Worm (Caenorhabditis elegans) whole organism, midembryonic: Measurements from ENCODE around the gene ZK546.19.

Experiments
- flt-1 ChIP-seq: fragments of 200-800 bp; sonication (Bioruptor generic); IDR thresholded peaks from 2 replicates; pipeline ENCODE4 v1.3.6; 2022; ENCODE audit warnings: missing genetic modification characterization, missing compliant biosample characterization
- tab-1 ChIP-seq: fragments of 200-800 bp; sonication (Bioruptor generic); IDR thresholded peaks from 2 replicates; pipeline ENCODE4 v1.3.6; 2022; ENCODE audit warnings: missing genetic modification characterization, missing compliant biosample characterization

- TF ChIP-seq tab-1 (GFP tag; lab: Robert Waterston, UW) (no peak), flt-1 (GFP tag; lab: Robert Waterston, UW) (no peak)
Observed at ce11 chrII:4989802-4990201, 48.3 kb downstream of the ZK546.19 start, which contains the start of gene T27F7.12.
